Fruit fly (Drosophila melanogaster) S2 (cell line): Measurements from ENCODE around the gene Gcn2.

Source experiments
- CG8478 ChIP-seq: fragments of >200 bp; optimal IDR thresholded peaks from 2 replicates; lab custom pipeline; 2018
- CTCF ChIP-seq, 2 experiments: fragments of >200 bp; optimal IDR thresholded peaks; 2 replicates each; lab custom pipeline; 2018

dm6 chr3R:31370204-31370603 is 25.3 kb upstream of the Gcn2 start:
- TF ChIP-seq CG8478 (no peak), CTCF (optimal IDR thresholded peaks at IDR 0.05; lab: Kevin White, UChicago) (no peak)
